Fruit fly (Drosophila melanogaster): Measurements from ENCODE around the gene CG33673.

Gene CG33673

dm6 chr2L:1980708-1981339 is 34.3 kb upstream of the CG33673 start, which contains the start of the genes CG15356 and CG15362 (continued):
- TF ChIP-seq Hr78 (GFP tag; optimal IDR thresholded peaks at IDR 0.05), result no peak
- no peak for TF ChIP-seq gcm (GFP tag; optimal IDR thresholded peaks at IDR 0.05)
- TF ChIP-seq insv (GFP tag; optimal IDR thresholded peaks at IDR 0.05), result peak in 1 of 2 experiments; percentile 71
- no peak for TF ChIP-seq shn (GFP tag; optimal IDR thresholded peaks at IDR 0.05)
- TF ChIP-seq klu (GFP tag; IDR thresholded peaks at IDR 0.05), result no peak
- TF ChIP-seq prd (optimal IDR thresholded peaks at IDR 0.05), result no peak
- TF ChIP-seq prd (GFP tag; IDR thresholded peaks at IDR 0.05), result peak; percentile 40; the same call in 1 of the 3 replicates
- no peak for TF ChIP-seq CG6765 (GFP tag; optimal IDR thresholded peaks at IDR 0.05)
- TF ChIP-seq Bgb (GFP tag; IDR thresholded peaks at IDR 0.05; ENCODE audit: partially characterized antibody), result peak; percentile 99
- TF ChIP-seq CG9817 (tag; optimal IDR thresholded peaks at IDR 0.05), result peak; percentile 26
- TF ChIP-seq ems (GFP tag; optimal IDR thresholded peaks at IDR 0.05), result peak; percentile 6
- TF ChIP-seq ci (GFP tag; IDR thresholded peaks at IDR 0.05), result no peak
- TF ChIP-seq CG6689 (GFP tag; IDR thresholded peaks at IDR 0.05), result 0 out of 2 replicates have a peak, but pooled peaks have one; percentile 18
- TF ChIP-seq unc-4 (GFP tag; IDR thresholded peaks at IDR 0.05; ENCODE audit: partially characterized antibody), result peak; percentile 99
- TF ChIP-seq amos (GFP tag; IDR thresholded peaks at IDR 0.05; ENCODE audit: partially characterized antibody), result peak; percentile 99
- no peak for TF ChIP-seq pum (GFP tag; optimal IDR thresholded peaks at IDR 0.05)
- no peak for TF ChIP-seq dmrt99B (tag; optimal IDR thresholded peaks at IDR 0.05)
- peak; percentile 82 for TF ChIP-seq CG9797 (GFP tag; optimal IDR thresholded peaks at IDR 0.05)
- TF ChIP-seq danr (GFP tag; IDR thresholded peaks at IDR 0.05), result no peak
- no peak for TF ChIP-seq CG1792 (GFP tag; optimal IDR thresholded peaks at IDR 0.05)
- peak; percentile 5 for TF ChIP-seq tin (GFP tag; optimal IDR thresholded peaks at IDR 0.05)
- TF ChIP-seq sens-2 (GFP tag; IDR thresholded peaks at IDR 0.05), result no peak
- TF ChIP-seq fu2 (GFP tag; optimal IDR thresholded peaks at IDR 0.05), result no peak
- no peak for TF ChIP-seq dan (GFP tag; IDR thresholded peaks at IDR 0.05)
- peak; percentile 39 for TF ChIP-seq Hr3 (GFP tag; optimal IDR thresholded peaks at IDR 0.05)
- TF ChIP-seq CG12942 (GFP tag; optimal IDR thresholded peaks at IDR 0.05), result no peak
- TF ChIP-seq cad (GFP tag; optimal IDR thresholded peaks at IDR 0.05), result no peak
- TF ChIP-seq Sox102F (GFP tag; optimal IDR thresholded peaks at IDR 0.05), result no peak
- no peak for TF ChIP-seq dimm (GFP tag; IDR thresholded peaks at IDR 0.05)
- peak; percentile 85 for TF ChIP-seq Sry-δ (GFP tag; optimal IDR thresholded peaks at IDR 0.05)
- TF ChIP-seq h (optimal IDR thresholded peaks at IDR 0.05), result no peak
- peak; percentile 61 for TF ChIP-seq CG12391 (tag; optimal IDR thresholded peaks at IDR 0.05)
- no peak for TF ChIP-seq MTF-1 (GFP tag; optimal IDR thresholded peaks at IDR 0.05; ENCODE audit: borderline replicate concordance)
- TF ChIP-seq CG13287 (GFP tag; IDR thresholded peaks at IDR 0.05; ENCODE audit: partially characterized antibody), result peak; percentile 99
- no peak for TF ChIP-seq CG14014 (GFP tag; IDR thresholded peaks at IDR 0.05)
- peak; percentile 98 for TF ChIP-seq mld (GFP tag; IDR thresholded peaks at IDR 0.05; ENCODE audit: partially characterized antibody)
- peak; percentile 99 for TF ChIP-seq CG42726 (GFP tag; IDR thresholded peaks at IDR 0.05; ENCODE audit: partially characterized antibody)
- no peak for TF ChIP-seq Dip2 (GFP tag; IDR thresholded peaks at IDR 0.05)
- no peak for TF ChIP-seq org-1 (GFP tag; optimal IDR thresholded peaks at IDR 0.05)
- TF ChIP-seq CG7963 (GFP tag; IDR thresholded peaks at IDR 0.05; ENCODE audit: partially characterized antibody), result peak; percentile 99
- no peak for TF ChIP-seq pros (GFP tag; optimal IDR thresholded peaks at IDR 0.05)
- no peak for TF ChIP-seq Hr39 (optimal IDR thresholded peaks at IDR 0.05)
- no peak for TF ChIP-seq ERR (GFP tag; optimal IDR thresholded peaks at IDR 0.05)
- peak; percentile 29 for TF ChIP-seq HLH54F (GFP tag; optimal IDR thresholded peaks at IDR 0.05)
- TF ChIP-seq crc (GFP tag; optimal IDR thresholded peaks at IDR 0.05), result no peak
- TF ChIP-seq CG15696 (tag; optimal IDR thresholded peaks at IDR 0.05), result no peak
- TF ChIP-seq Spps (tag; optimal IDR thresholded peaks at IDR 0.05), result no peak
- no peak for TF ChIP-seq Usf (GFP tag; optimal IDR thresholded peaks at IDR 0.05)
- TF ChIP-seq C15 (GFP tag; IDR thresholded peaks at IDR 0.05), result no peak
- TF ChIP-seq fd3F (GFP tag; optimal IDR thresholded peaks at IDR 0.05), result no peak
- TF ChIP-seq D19A (tag; optimal IDR thresholded peaks at IDR 0.05), result no peak
